Worm (Caenorhabditis elegans) whole organism, L4/young adult: Measurements from ENCODE around the gene nhr-20.

Source experiments
- W03F9.2 ChIP-seq: fragments of 150-350 bp; optimal IDR thresholded peaks from 2 replicates; lab custom pipeline; 2014; ENCODE audit warnings: missing biosample characterization, missing genetic modification characterization
- dao-5 ChIP-seq: sonication (generic microtip); optimal IDR thresholded peaks from 2 replicates; lab custom pipeline; 2016; ENCODE audit warnings: missing genotype, missing genetic modification characterization, moderate library complexity, missing compliant biosample characterization
- him-1 ChIP-seq: sonication (generic microtip); optimal IDR thresholded peaks from 2 replicates; lab custom pipeline; 2016; ENCODE audit warnings: missing genotype, missing genetic modification reagents, missing genetic modification characterization, missing compliant biosample characterization

- TF ChIP-seq dao-5 (tag; lab: Kevin White, UChicago) (no peak), W03F9.2 (no peak), him-1 (tag; lab: Kevin White, UChicago) (no peak)
Observed at ce11 chrIII:4244285-4244684, 11.3 kb upstream of the nhr-20 start, which contains the start of gene zhit-2.
